Worm (Caenorhabditis elegans): Measurements from ENCODE around the gene F26D10.13.
"Not testable (repeated sequence)": the region's sequence is repeated elsewhere in the genome, so short reads cannot be mapped to it uniquely, and the experiment has no call there.

DNA sequence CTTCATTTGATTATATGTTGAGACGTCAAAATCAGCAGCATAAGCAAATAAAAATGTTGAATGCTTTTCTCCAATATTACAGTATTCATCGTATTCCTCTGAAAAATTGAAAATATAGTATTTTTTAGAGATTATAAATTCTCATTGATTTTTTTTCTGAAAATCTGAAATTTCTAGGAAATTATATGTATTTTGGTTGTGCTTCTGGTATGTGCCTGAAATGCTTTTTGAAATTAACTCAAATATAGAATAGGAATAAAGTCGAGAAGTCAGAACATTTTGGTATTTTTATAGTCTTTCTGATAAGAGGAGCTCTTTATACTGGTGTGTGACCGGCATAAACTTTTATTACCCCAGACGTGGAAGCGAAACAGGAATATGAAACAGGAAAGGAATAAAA is 42.6 kb upstream of the F26D10.13 start, which contains the start of gene T28F3.8:
- not testable (repeated sequence) for TF ChIP-seq nhr-21 (tag; optimal IDR thresholded peaks at IDR 0.05); lin-13 (GFP tag; optimal IDR thresholded peaks at IDR 0.05); blmp-1 (tag; optimal IDR thresholded peaks at IDR 0.05; ENCODE audit: insufficient read depth); zag-1 (tag; optimal IDR thresholded peaks at IDR 0.05); ztf-11 (tag; optimal IDR thresholded peaks at IDR 0.05); sma-3 (GFP tag; optimal IDR thresholded peaks at IDR 0.05); lin-39 (tag; optimal IDR thresholded peaks at IDR 0.05); elt-3 (tag; optimal IDR thresholded peaks at IDR 0.05); elt-1 (tag; optimal IDR thresholded peaks at IDR 0.05); ama-1 (optimal IDR thresholded peaks at IDR 0.05); sma-9 (GFP tag; optimal IDR thresholded peaks at IDR 0.05); sma-9 (tag; optimal IDR thresholded peaks at IDR 0.05); snpc-4 (tag; optimal IDR thresholded peaks at IDR 0.05); nhr-11 (tag; optimal IDR thresholded peaks at IDR 0.05); unc-62 (GFP tag; optimal IDR thresholded peaks at IDR 0.05)
